Fruit fly (Drosophila melanogaster) whole organism, embryonic: ENCODE measurements around the gene CG4596.
A peak's percentile ranks its signal among the peaks of the same experiment; 100 is the strongest.

Source experiments
- Awh ChIP-seq: fragments of 200-800 bp; sonication (Bioruptor generic); IDR thresholded peaks from 2 replicates; pipeline ENCODE4, ENCODE4 v1.3.6; 2022; ENCODE audit warnings: missing biosample characterization, missing genetic modification characterization
- BEAF-32 ChIP-seq: fragments of 200-800 bp; sonication (Bioruptor generic); optimal IDR thresholded peaks from 3 replicates; lab custom pipeline; 2017; ENCODE audit warnings: missing biosample characterization, missing genetic modification characterization, mild to moderate bottlenecking, moderate library complexity, missing genetic modification reagents
- Bgb ChIP-seq: fragments of 200-800 bp; sonication (Bioruptor generic); IDR thresholded peaks from 2 replicates; pipeline ENCODE4 v1.3.6; 2022; ENCODE audit warnings: missing biosample characterization, missing genetic modification characterization; ENCODE audit not compliant: partially characterized antibody
- CG12236 ChIP-seq: fragments of 200-800 bp; sonication (Bioruptor generic); optimal IDR thresholded peaks from 2 replicates; lab custom pipeline; 2016; ENCODE audit warnings: missing biosample characterization, missing genetic modification characterization
- CG12659 ChIP-seq: fragments of 200-800 bp; sonication (Bioruptor generic); optimal IDR thresholded peaks from 3 replicates; lab custom pipeline; 2017; ENCODE audit warnings: mild to moderate bottlenecking, missing biosample characterization, missing genetic modification reagents, missing genetic modification characterization
- CG12769 ChIP-seq: fragments of 200-800 bp; sonication (Bioruptor generic); optimal IDR thresholded peaks from 2 replicates; lab custom pipeline; 2019; ENCODE audit warnings: missing biosample characterization, mild to moderate bottlenecking, missing genetic modification characterization, moderate library complexity
- CG12942 ChIP-seq: fragments of 200-800 bp; sonication (Bioruptor generic); optimal IDR thresholded peaks from 3 replicates; lab custom pipeline; 2016; ENCODE audit warnings: missing biosample characterization, missing genetic modification characterization
- CG13287 ChIP-seq: fragments of 200-800 bp; sonication (Bioruptor generic); IDR thresholded peaks from 2 replicates; pipeline ENCODE4 v1.3.6; 2022; ENCODE audit warnings: missing biosample characterization, missing genetic modification characterization; ENCODE audit not compliant: partially characterized antibody
- CG14965 ChIP-seq: fragments of 200-800 bp; sonication (Bioruptor generic); optimal IDR thresholded peaks from 2 replicates; lab custom pipeline; 2016; ENCODE audit warnings: missing biosample characterization, missing genetic modification characterization, borderline replicate concordance
- CG15601 ChIP-seq: fragments of 200-800 bp; sonication (Bioruptor generic); optimal IDR thresholded peaks from 3 replicates; lab custom pipeline; 2019; ENCODE audit warnings: missing biosample characterization, mild to moderate bottlenecking, missing genetic modification characterization, moderate library complexity
- CG17612 ChIP-seq: fragments of 200-800 bp; sonication (Bioruptor generic); IDR thresholded peaks from 2 replicates; pipeline ENCODE4 v1.3.6; 2022; ENCODE audit warnings: missing biosample characterization, missing genetic modification characterization
- CG18619 ChIP-seq: fragments of 200-800 bp; sonication (Bioruptor generic); optimal IDR thresholded peaks from 3 replicates; lab custom pipeline; 2017; ENCODE audit warnings: missing biosample characterization, mild to moderate bottlenecking, missing genetic modification characterization
- CG18764 ChIP-seq: fragments of 200-800 bp; sonication (Bioruptor generic); optimal IDR thresholded peaks from 3 replicates; lab custom pipeline; 2016; ENCODE audit warnings: missing biosample characterization, missing genetic modification characterization
- CG2202 ChIP-seq: fragments of 200-800 bp; sonication (Bioruptor generic); optimal IDR thresholded peaks from 2 replicates; lab custom pipeline; 2018; ENCODE audit warnings: missing biosample characterization, mild to moderate bottlenecking, missing genetic modification characterization
- CG4404 ChIP-seq: fragments of 200-800 bp; sonication (Bioruptor generic); IDR thresholded peaks from 2 replicates; pipeline ENCODE4 v1.3.6; 2022; ENCODE audit warnings: missing biosample characterization, missing genetic modification characterization
- CG7786 ChIP-seq: fragments of 200-800 bp; sonication (Bioruptor generic); optimal IDR thresholded peaks from 2 replicates; lab custom pipeline; 2016; ENCODE audit warnings: missing biosample characterization, missing genetic modification characterization
- CG8359 ChIP-seq: fragments of 200-800 bp; sonication (Bioruptor generic); optimal IDR thresholded peaks from 2 replicates; lab custom pipeline; 2017; ENCODE audit warnings: missing biosample characterization, mild to moderate bottlenecking, missing genetic modification characterization, borderline replicate concordance
- CG8924 ChIP-seq: fragments of 200-800 bp; optimal IDR thresholded peaks from 3 replicates; lab custom pipeline; 2019; ENCODE audit warnings: missing biosample characterization, mild to moderate bottlenecking, missing genetic modification characterization, moderate library complexity
- Camta ChIP-seq: fragments of 200-800 bp; sonication (Bioruptor generic); optimal IDR thresholded peaks from 2 replicates; lab custom pipeline; 2016; ENCODE audit warnings: missing biosample characterization, missing genetic modification characterization
- Chrac-16 ChIP-seq: fragments of 200-800 bp; sonication (Bioruptor generic); optimal IDR thresholded peaks from 3 replicates; lab custom pipeline; 2016; ENCODE audit warnings: missing biosample characterization, missing genetic modification characterization
- D ChIP-seq, 2 experiments: fragments of 200-800 bp in 1 of 2; fragments of >200 bp in 1 of 2; sonication (Bioruptor generic) in 1 of 2; optimal IDR thresholded peaks; 2 replicates in 1 of 2; 3 replicates in 1 of 2; lab custom pipeline; 2017; ENCODE audit warnings: mild to moderate bottlenecking in 1 of 2, missing biosample characterization in 1 of 2, missing genetic modification characterization in 1 of 2, missing genetic modification reagents in 1 of 2
- Dfd ChIP-seq, 2 experiments: fragments of >200 bp; optimal IDR thresholded peaks; 2 replicates each; lab custom pipeline; 2017; ENCODE audit warnings: missing biosample characterization in 2 of 2, missing genetic modification characterization in 2 of 2
- Dip2 ChIP-seq: fragments of 200-800 bp; sonication (Bioruptor generic); IDR thresholded peaks from 2 replicates; pipeline ENCODE4 v1.3.6; 2022; ENCODE audit warnings: missing biosample characterization, missing genetic modification characterization
- Fer3 ChIP-seq: fragments of 200-800 bp; sonication (Bioruptor generic); optimal IDR thresholded peaks from 2 replicates; lab custom pipeline; 2018; ENCODE audit warnings: missing biosample characterization, mild to moderate bottlenecking, missing genetic modification characterization, moderate library complexity
- Hr51 ChIP-seq, 2 experiments: fragments of 200-800 bp; sonication (Bioruptor generic); optimal IDR thresholded peaks; 2 replicates in 1 of 2; 3 replicates in 1 of 2; lab custom pipeline; 2016 to 2018; ENCODE audit warnings: missing biosample characterization in 2 of 2, missing genetic modification characterization in 2 of 2, mild to moderate bottlenecking in 1 of 2, moderate library complexity in 1 of 2
- Mad ChIP-seq: fragments of 200-800 bp; sonication (Bioruptor generic); optimal IDR thresholded peaks from 2 replicates; lab custom pipeline; 2016; ENCODE audit warnings: missing biosample characterization, missing genetic modification characterization
- NC2β ChIP-seq: fragments of 200-800 bp; sonication (Bioruptor generic); optimal IDR thresholded peaks from 2 replicates; lab custom pipeline; 2016; ENCODE audit warnings: missing biosample characterization, missing genetic modification characterization
- Opbp ChIP-seq: fragments of 200-800 bp; sonication (Bioruptor generic); IDR thresholded peaks from 3 replicates; pipeline ENCODE4 v1.3.6; 2022; ENCODE audit warnings: missing biosample characterization, missing genetic modification characterization; ENCODE audit not compliant: partially characterized antibody
- PHDP ChIP-seq: fragments of 200-800 bp; sonication (Bioruptor generic); optimal IDR thresholded peaks from 3 replicates; lab custom pipeline; 2018; ENCODE audit warnings: missing biosample characterization, mild to moderate bottlenecking, missing genetic modification characterization, moderate library complexity
- Sox102F ChIP-seq: fragments of 200-800 bp; sonication (Bioruptor generic); optimal IDR thresholded peaks from 2 replicates; lab custom pipeline; 2018; ENCODE audit warnings: missing biosample characterization, mild to moderate bottlenecking, missing genetic modification characterization, moderate library complexity
- btn ChIP-seq: fragments of 200-800 bp; sonication (Bioruptor generic); optimal IDR thresholded peaks from 2 replicates; lab custom pipeline; 2016; ENCODE audit warnings: missing biosample characterization, missing genetic modification characterization
- cad ChIP-seq: fragments of >200 bp; optimal IDR thresholded peaks from 2 replicates; lab custom pipeline; 2017; ENCODE audit warnings: missing biosample characterization, missing genetic modification characterization
- caup ChIP-seq: fragments of 200-800 bp; sonication (Bioruptor generic); optimal IDR thresholded peaks from 3 replicates; lab custom pipeline; 2017; ENCODE audit warnings: missing biosample characterization, mild to moderate bottlenecking, missing genetic modification characterization, moderate library complexity; ENCODE audit not compliant: severe bottlenecking
- crc ChIP-seq: fragments of 200-800 bp; sonication (Bioruptor generic); optimal IDR thresholded peaks from 2 replicates; lab custom pipeline; 2016; ENCODE audit warnings: missing biosample characterization, missing genetic modification characterization
- dati ChIP-seq: fragments of 200-800 bp; sonication (Bioruptor generic); IDR thresholded peaks from 2 replicates; pipeline ENCODE4 v1.3.6; 2022; ENCODE audit warnings: missing biosample characterization, missing genetic modification characterization
- dimm ChIP-seq: fragments of 200-800 bp; sonication (Bioruptor generic); IDR thresholded peaks from 2 replicates; pipeline ENCODE4 v1.3.6; 2022; ENCODE audit warnings: missing biosample characterization, missing genetic modification characterization
- fd102C ChIP-seq: fragments of 200-800 bp; sonication (Bioruptor generic); optimal IDR thresholded peaks from 2 replicates; lab custom pipeline; 2018; ENCODE audit warnings: missing biosample characterization, mild to moderate bottlenecking, missing genetic modification characterization, moderate library complexity
- fd64A ChIP-seq: fragments of 200-800 bp; sonication (Bioruptor generic); optimal IDR thresholded peaks from 3 replicates; lab custom pipeline; 2018; ENCODE audit warnings: missing biosample characterization, mild to moderate bottlenecking, missing genetic modification characterization
- fu2 ChIP-seq: fragments of 200-800 bp; sonication (Bioruptor generic); optimal IDR thresholded peaks from 2 replicates; lab custom pipeline; 2016; ENCODE audit warnings: missing biosample characterization, missing genetic modification characterization
- gsb ChIP-seq: fragments of 200-800 bp; sonication (Bioruptor generic); IDR thresholded peaks from 2 replicates; pipeline ENCODE4 v1.3.6; 2022; ENCODE audit warnings: missing biosample characterization, missing genetic modification characterization
- inv ChIP-seq: fragments of 200-800 bp; sonication (Bioruptor generic); IDR thresholded peaks from 2 replicates; pipeline ENCODE4 v1.3.6; 2022; ENCODE audit warnings: missing biosample characterization, missing genetic modification characterization; ENCODE audit not compliant: partially characterized antibody
- lbe ChIP-seq: fragments of 200-800 bp; sonication (Bioruptor generic); optimal IDR thresholded peaks from 2 replicates; lab custom pipeline; 2016; ENCODE audit warnings: missing biosample characterization, mild to moderate bottlenecking, missing genetic modification characterization
- sc ChIP-seq, 3 experiments: fragments of >200 bp in 2 of 3; fragments of 200-800 bp in 1 of 3; sonication (Bioruptor generic) in 1 of 3; optimal IDR thresholded peaks; 2 replicates in 2 of 3; 3 replicates in 1 of 3; lab custom pipeline; 2017; ENCODE audit warnings: mild to moderate bottlenecking in 1 of 3, missing biosample characterization in 1 of 3, missing genetic modification characterization in 1 of 3, missing genetic modification reagents in 1 of 3
- sens ChIP-seq: fragments of 200-800 bp; sonication (Bioruptor generic); peaks from one replicate; lab custom pipeline; 2016; ENCODE audit warnings: missing biosample characterization, missing genetic modification characterization
- tup ChIP-seq: fragments of 200-800 bp; sonication (Bioruptor generic); optimal IDR thresholded peaks from 2 replicates; lab custom pipeline; 2016; ENCODE audit warnings: missing biosample characterization, mild to moderate bottlenecking, missing genetic modification characterization, moderate library complexity
- vfl ChIP-seq: fragments of 200-800 bp; sonication (Bioruptor generic); optimal IDR thresholded peaks from 2 replicates; lab custom pipeline; 2016; ENCODE audit warnings: missing biosample characterization, missing genetic modification characterization
- vnd ChIP-seq: fragments of 200-800 bp; sonication (Bioruptor generic); IDR thresholded peaks from 3 replicates; pipeline ENCODE4 v1.3.6; 2022; ENCODE audit warnings: missing biosample characterization, missing genetic modification characterization; ENCODE audit not compliant: partially characterized antibody

The CG4596 gene

DNA sequence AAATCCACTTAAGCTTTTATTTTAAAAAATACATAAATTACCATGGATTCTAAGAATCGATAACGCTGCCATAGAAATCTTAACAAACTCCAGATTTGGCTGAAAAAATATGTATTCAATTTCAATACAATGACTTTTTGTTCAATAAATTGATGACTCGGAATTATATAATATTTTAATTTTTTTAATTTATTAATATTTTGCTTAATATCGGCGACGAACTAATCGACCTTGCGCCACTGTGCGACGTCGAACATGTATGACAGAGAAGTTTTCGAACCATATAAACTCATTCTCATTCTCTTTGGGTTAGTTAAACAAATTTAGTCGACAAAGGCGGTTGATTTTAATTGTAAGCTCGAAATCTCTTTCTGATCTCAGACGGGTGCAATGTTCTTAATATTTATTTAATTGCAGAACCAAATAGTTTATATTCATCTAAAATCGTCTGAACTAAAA lies 23.3 kb upstream of the CG4596 start, which contains the start of gene CG42394 (continued):
- TF ChIP-seq CG15601 (tag; lab: Kevin White, UChicago) (peak; percentile 93), CG12236 (GFP tag; lab: Kevin White, UChicago) (peak; percentile 49), Camta (GFP tag; lab: Kevin White, UChicago) (peak; percentile 80), crc (GFP tag; lab: Kevin White, UChicago) (peak; percentile 54), btn (GFP tag; lab: Kevin White, UChicago) (peak; percentile 8), CG7786 (peak; percentile 29), BEAF-32 (GFP tag; lab: Kevin White, UChicago) (no peak), lbe (GFP tag; lab: Kevin White, UChicago) (peak; percentile 91), dimm (peak; percentile 72; the same call in 1 of the 2 replicates), fd64A (GFP tag; lab: Kevin White, UChicago) (peak; percentile 47), vfl (peak; percentile 71), Opbp (GFP tag; lab: Robert Waterston, UW) (no peak), Fer3 (tag; lab: Kevin White, UChicago) (peak; percentile 95), Sox102F (GFP tag; lab: Kevin White, UChicago) (peak; percentile 94), gsb (GFP tag; lab: Robert Waterston, UW) (peak; percentile 87), Chrac-16 (GFP tag; lab: Kevin White, UChicago) (peak; percentile 88), CG12942 (GFP tag; lab: Kevin White, UChicago) (peak; percentile 87), vnd (peak; percentile 20; the same call in 2 of the 3 replicates), NC2β (GFP tag; lab: Kevin White, UChicago) (peak; percentile 68), Awh (peak; percentile 91), Mad (GFP tag; lab: Kevin White, UChicago) (peak; percentile 75), CG14965 (GFP tag; lab: Kevin White, UChicago) (no peak), caup (GFP tag; lab: Kevin White, UChicago) (peak; percentile 95), CG8924 (tag; lab: Kevin White, UChicago) (peak; percentile 97), PHDP (tag; lab: Kevin White, UChicago) (peak; percentile 95), Hr51 (GFP tag; optimal IDR thresholded peaks at IDR 0.05; lab: Kevin White, UChicago) (peak; percentile 77 to 96), CG4404 (GFP tag; lab: Robert Waterston, UW) (peak; percentile 90), Bgb (GFP tag; lab: Robert Waterston, UW) (peak; percentile 30; the same call in 1 of the 2 replicates), dati (peak; percentile 85; the same call in 1 of the 2 replicates), CG2202 (tag; lab: Kevin White, UChicago) (peak; percentile 90), Dip2 (GFP tag; lab: Robert Waterston, UW) (no peak), tup (GFP tag; lab: Kevin White, UChicago) (peak; percentile 79), CG18619 (GFP tag; lab: Kevin White, UChicago) (peak; percentile 93), CG8359 (peak; percentile 93), D (optimal IDR thresholded peaks at IDR 0.05; lab: Kevin White, UChicago) (no peak), D (GFP tag; optimal IDR thresholded peaks at IDR 0.05; lab: Kevin White, UChicago) (peak; percentile 96), fd102C (GFP tag; lab: Kevin White, UChicago) (peak; percentile 63), CG17612 (GFP tag; lab: Robert Waterston, UW) (peak; percentile 81), cad (GFP tag; lab: Kevin White, UChicago) (no peak), sc (optimal IDR thresholded peaks at IDR 0.05; lab: Kevin White, UChicago) (no peak), sc (GFP tag; optimal IDR thresholded peaks at IDR 0.05; lab: Kevin White, UChicago) (peak; percentile 94), CG12769 (tag; lab: Kevin White, UChicago) (no peak), sens (peak; percentile 97), CG12659 (GFP tag; lab: Kevin White, UChicago) (peak; percentile 96), CG18764 (GFP tag; lab: Kevin White, UChicago) (peak; percentile 92), fu2 (GFP tag; lab: Kevin White, UChicago) (peak; percentile 53), CG13287 (GFP tag; lab: Robert Waterston, UW) (peak; percentile 64; the same call in 1 of the 2 replicates), inv (peak; percentile 30; the same call in 1 of the 2 replicates), Dfd (GFP tag; optimal IDR thresholded peaks at IDR 0.05; lab: Kevin White, UChicago) (no peak)
